Worm (Caenorhabditis elegans) whole organism, mixed stage, embryonic: ENCODE measurements around the gene npp-19.

Experiments used
- nhr-76 ChIP-seq: sonication (generic microtip); optimal IDR thresholded peaks from 2 replicates; lab custom pipeline; 2017; ENCODE audit warnings: missing biosample characterization, missing genetic modification characterization
- snpc-4 ChIP-seq: fragments of 150-350 bp; optimal IDR thresholded peaks from 2 replicates; lab custom pipeline; 2014; ENCODE audit warnings: missing biosample characterization, missing genetic modification characterization
- unc-62 ChIP-seq: fragments of 150-350 bp; optimal IDR thresholded peaks from 2 replicates; lab custom pipeline; 2014; ENCODE audit warnings: missing biosample characterization, missing genetic modification reagents, missing genetic modification characterization
- ztf-11 ChIP-seq: fragments of 150-350 bp; optimal IDR thresholded peaks from 2 replicates; lab custom pipeline; 2014; ENCODE audit warnings: missing biosample characterization, missing genetic modification characterization

DNA sequence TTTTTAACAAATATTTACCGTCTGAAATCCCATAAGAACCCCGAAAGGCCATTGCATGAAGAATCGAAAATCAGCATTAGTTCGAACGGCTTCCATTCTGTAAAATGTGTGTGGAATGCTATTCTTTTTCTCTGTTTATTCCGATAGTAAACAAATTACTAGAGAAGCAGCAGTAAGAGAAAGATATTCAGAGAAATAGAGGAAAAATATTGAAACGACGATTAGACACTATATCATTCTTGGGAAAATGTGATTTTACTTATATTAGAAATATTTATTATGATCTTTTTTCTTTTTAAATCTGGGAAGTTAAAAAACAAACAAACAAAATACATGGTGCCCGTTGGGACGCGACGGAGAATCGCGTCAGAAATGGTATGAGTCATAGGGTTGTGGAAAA is 45.2 kb upstream of the npp-19 start, which contains the start of gene M106.8:
- TF ChIP-seq nhr-76 (tag; lab: Kevin White, UChicago): no peak
- TF ChIP-seq unc-62: no peak
- TF ChIP-seq snpc-4: no peak
- TF ChIP-seq ztf-11 (tag; lab: Kevin White, UChicago): no peak
